Fruit fly (Drosophila melanogaster) whole organism, embryonic: Measurements from ENCODE around the gene CG8112.

Source experiments
- Bteb2 ChIP-seq: fragments of 200-800 bp; sonication (Bioruptor generic); optimal IDR thresholded peaks from 2 replicates; lab custom pipeline; 2016; ENCODE audit warnings: missing biosample characterization, missing genetic modification characterization
- CG12391 ChIP-seq: fragments of 200-800 bp; sonication (Bioruptor generic); optimal IDR thresholded peaks from 3 replicates; lab custom pipeline; 2018; ENCODE audit warnings: missing biosample characterization, mild to moderate bottlenecking, missing genetic modification characterization, moderate library complexity
- CG12769 ChIP-seq: fragments of 200-800 bp; sonication (Bioruptor generic); optimal IDR thresholded peaks from 2 replicates; lab custom pipeline; 2019; ENCODE audit warnings: missing biosample characterization, mild to moderate bottlenecking, missing genetic modification characterization, moderate library complexity
- CG14441 ChIP-seq: fragments of 200-800 bp; sonication (Bioruptor generic); IDR thresholded peaks from 2 replicates; pipeline ENCODE4 v1.3.6; 2022; ENCODE audit warnings: missing biosample characterization, missing genetic modification characterization
- CG1603 ChIP-seq: fragments of 200-800 bp; sonication (Bioruptor generic); optimal IDR thresholded peaks from 2 replicates; lab custom pipeline; 2019; ENCODE audit warnings: missing biosample characterization, mild to moderate bottlenecking, missing genetic modification characterization, moderate library complexity
- CG16779 ChIP-seq: fragments of 200-800 bp; sonication (Bioruptor generic); IDR thresholded peaks from 2 replicates; pipeline ENCODE4 v1.3.6; 2022; ENCODE audit warnings: missing biosample characterization, missing genetic modification characterization
- CG17186 ChIP-seq: fragments of 200-800 bp; sonication (Bioruptor generic); optimal IDR thresholded peaks from 3 replicates; lab custom pipeline; 2017; ENCODE audit warnings: missing biosample characterization, missing genetic modification reagents, missing genetic modification characterization
- CG17912 ChIP-seq: fragments of 200-800 bp; sonication (Bioruptor generic); optimal IDR thresholded peaks from 2 replicates; lab custom pipeline; 2018; ENCODE audit warnings: missing biosample characterization, mild to moderate bottlenecking, missing genetic modification characterization
- CG2202 ChIP-seq: fragments of 200-800 bp; sonication (Bioruptor generic); optimal IDR thresholded peaks from 2 replicates; lab custom pipeline; 2018; ENCODE audit warnings: missing biosample characterization, mild to moderate bottlenecking, missing genetic modification characterization
- CG32532 ChIP-seq: fragments of 200-800 bp; sonication (Bioruptor generic); IDR thresholded peaks from 2 replicates; pipeline ENCODE4 v1.3.6; 2022; ENCODE audit warnings: missing biosample characterization, missing genetic modification characterization
- CG33213 ChIP-seq: fragments of 200-800 bp; sonication (Bioruptor generic); optimal IDR thresholded peaks from 3 replicates; lab custom pipeline; 2016; ENCODE audit warnings: missing biosample characterization, missing genetic modification characterization
- CG3407 ChIP-seq: fragments of 200-800 bp; sonication (Bioruptor generic); optimal IDR thresholded peaks from 2 replicates; lab custom pipeline; 2018; ENCODE audit warnings: missing biosample characterization, mild to moderate bottlenecking, missing genetic modification characterization
- CG34422 ChIP-seq: fragments of 200-800 bp; sonication (Bioruptor generic); IDR thresholded peaks from 3 replicates; pipeline ENCODE4 v1.3.6; 2022; ENCODE audit warnings: missing biosample characterization, missing genetic modification characterization
- CG3995 ChIP-seq: fragments of 200-800 bp; sonication (Bioruptor generic); optimal IDR thresholded peaks from 3 replicates; lab custom pipeline; 2016; ENCODE audit warnings: missing biosample characterization, missing genetic modification characterization
- CG7963 ChIP-seq: fragments of 200-800 bp; sonication (Bioruptor generic); IDR thresholded peaks from 3 replicates; pipeline ENCODE4 v1.3.6; 2022; ENCODE audit warnings: missing biosample characterization, missing genetic modification characterization; ENCODE audit not compliant: partially characterized antibody
- CrebB ChIP-seq: fragments of 200-800 bp; sonication (Bioruptor generic); optimal IDR thresholded peaks from 3 replicates; lab custom pipeline; 2018; ENCODE audit warnings: missing biosample characterization, mild to moderate bottlenecking, missing genetic modification characterization
- ERR ChIP-seq: fragments of 200-800 bp; sonication (Bioruptor generic); optimal IDR thresholded peaks from 2 replicates; lab custom pipeline; 2016; ENCODE audit warnings: missing biosample characterization, missing genetic modification characterization
- Elba2 ChIP-seq: fragments of 200-800 bp; sonication (Bioruptor generic); optimal IDR thresholded peaks from 3 replicates; lab custom pipeline; 2016; ENCODE audit warnings: missing biosample characterization, missing genetic modification characterization
- HLH4C ChIP-seq: fragments of 200-800 bp; sonication (Bioruptor generic); IDR thresholded peaks from 3 replicates; pipeline ENCODE4 v1.3.6; 2022; ENCODE audit warnings: missing biosample characterization, missing genetic modification characterization; ENCODE audit not compliant: partially characterized antibody
- Hr78 ChIP-seq, 2 experiments: fragments of 200-800 bp in 1 of 2; fragments of >200 bp in 1 of 2; sonication (Bioruptor generic) in 1 of 2; optimal IDR thresholded peaks; 2 replicates each; lab custom pipeline; 2017 to 2019; ENCODE audit warnings: missing biosample characterization in 2 of 2, missing genetic modification characterization in 2 of 2, mild to moderate bottlenecking in 1 of 2, moderate library complexity in 1 of 2
- Jarid2 ChIP-seq: fragments of 200-800 bp; sonication (Bioruptor generic); optimal IDR thresholded peaks from 3 replicates; lab custom pipeline; 2017; ENCODE audit warnings: mild to moderate bottlenecking, missing biosample characterization, missing genetic modification reagents, missing genetic modification characterization
- MTF-1 ChIP-seq: fragments of 200-800 bp; sonication (Bioruptor generic); optimal IDR thresholded peaks from 2 replicates; lab custom pipeline; 2018; ENCODE audit warnings: missing biosample characterization, mild to moderate bottlenecking, missing genetic modification characterization, borderline replicate concordance
- Neu2 ChIP-seq: fragments of 200-800 bp; sonication (Bioruptor generic); optimal IDR thresholded peaks from 3 replicates; lab custom pipeline; 2016; ENCODE audit warnings: missing biosample characterization, missing genetic modification characterization, borderline replicate concordance
- Nf-YA ChIP-seq: fragments of 200-800 bp; sonication (Bioruptor generic); IDR thresholded peaks from 2 replicates; pipeline ENCODE4 v1.3.6; 2022; ENCODE audit warnings: missing biosample characterization, missing genetic modification characterization
- Sin3A ChIP-seq: fragments of >200 bp; optimal IDR thresholded peaks from 2 replicates; lab custom pipeline; 2018
- Six4 ChIP-seq: fragments of 200-800 bp; sonication (Bioruptor generic); optimal IDR thresholded peaks from 2 replicates; lab custom pipeline; 2016; ENCODE audit warnings: missing biosample characterization, missing genetic modification characterization
- Sry-β ChIP-seq: fragments of 200-800 bp; sonication (Bioruptor generic); optimal IDR thresholded peaks from 2 replicates; lab custom pipeline; 2018; ENCODE audit warnings: missing biosample characterization, mild to moderate bottlenecking, missing genetic modification characterization, moderate library complexity
- ash1 ChIP-seq: fragments of 200-800 bp; sonication (Bioruptor generic); optimal IDR thresholded peaks from 2 replicates; lab custom pipeline; 2018; ENCODE audit warnings: missing biosample characterization, mild to moderate bottlenecking, missing genetic modification characterization
- bab2 ChIP-seq: fragments of 200-800 bp; sonication (Bioruptor generic); optimal IDR thresholded peaks from 2 replicates; lab custom pipeline; 2016; ENCODE audit warnings: missing biosample characterization, missing genetic modification characterization
- ci ChIP-seq: fragments of 200-800 bp; sonication (Bioruptor generic); IDR thresholded peaks from 3 replicates; pipeline ENCODE4 v1.3.6; 2022; ENCODE audit warnings: missing biosample characterization, missing genetic modification characterization
- crol ChIP-seq: fragments of 200-800 bp; sonication (Bioruptor generic); IDR thresholded peaks from 2 replicates; pipeline ENCODE4 v1.3.6; 2022; ENCODE audit warnings: missing biosample characterization, missing genetic modification characterization
- eve ChIP-seq, 2 experiments: fragments of >200 bp; optimal IDR thresholded peaks; 2 replicates each; lab custom pipeline; 2017; ENCODE audit warnings: missing biosample characterization in 2 of 2, missing genetic modification characterization in 2 of 2
- ewg ChIP-seq: fragments of 200-800 bp; sonication (Bioruptor generic); optimal IDR thresholded peaks from 3 replicates; lab custom pipeline; 2017; ENCODE audit warnings: mild to moderate bottlenecking, missing biosample characterization, missing genetic modification reagents, missing genetic modification characterization
- fu2 ChIP-seq: fragments of 200-800 bp; sonication (Bioruptor generic); optimal IDR thresholded peaks from 2 replicates; lab custom pipeline; 2016; ENCODE audit warnings: missing biosample characterization, missing genetic modification characterization
- gce ChIP-seq: fragments of 200-800 bp; sonication (Bioruptor generic); IDR thresholded peaks from 3 replicates; pipeline ENCODE4 v1.3.6; 2022; ENCODE audit warnings: missing biosample characterization, missing genetic modification characterization
- gsb-n ChIP-seq: fragments of 200-800 bp; sonication (Bioruptor generic); optimal IDR thresholded peaks from 3 replicates; lab custom pipeline; 2018; ENCODE audit warnings: missing biosample characterization, mild to moderate bottlenecking, missing genetic modification characterization
- hbn ChIP-seq: fragments of 200-800 bp; sonication (Bioruptor generic); IDR thresholded peaks from 2 replicates; pipeline ENCODE4 v1.3.6; 2022; ENCODE audit warnings: missing biosample characterization, missing genetic modification characterization; ENCODE audit not compliant: partially characterized antibody
- insv ChIP-seq, 2 experiments: fragments of 200-800 bp; sonication (Bioruptor generic); optimal IDR thresholded peaks; 3 replicates each; lab custom pipeline; 2016 to 2018; ENCODE audit warnings: missing biosample characterization in 2 of 2, missing genetic modification characterization in 2 of 2
- mam ChIP-seq: fragments of 200-800 bp; sonication (Bioruptor generic); optimal IDR thresholded peaks from 3 replicates; lab custom pipeline; 2016; ENCODE audit warnings: missing biosample characterization, missing genetic modification characterization
- nau ChIP-seq: fragments of 200-800 bp; sonication (Bioruptor generic); optimal IDR thresholded peaks from 3 replicates; lab custom pipeline; 2017; ENCODE audit warnings: missing biosample characterization, mild to moderate bottlenecking, missing genetic modification characterization, missing genetic modification reagents
- nmo ChIP-seq: fragments of 200-800 bp; sonication (Bioruptor generic); optimal IDR thresholded peaks from 2 replicates; lab custom pipeline; 2018; ENCODE audit warnings: missing biosample characterization, mild to moderate bottlenecking, missing genetic modification characterization, moderate library complexity
- sens ChIP-seq: fragments of 200-800 bp; sonication (Bioruptor generic); peaks from one replicate; lab custom pipeline; 2016; ENCODE audit warnings: missing biosample characterization, missing genetic modification characterization
- so ChIP-seq: fragments of 200-800 bp; sonication (Bioruptor generic); IDR thresholded peaks from 3 replicates; pipeline ENCODE4 v1.3.6; 2022; ENCODE audit warnings: missing biosample characterization, missing genetic modification characterization
- sr ChIP-seq: fragments of 200-800 bp; sonication (Bioruptor generic); IDR thresholded peaks from 3 replicates; pipeline ENCODE4 v1.3.6; 2022; ENCODE audit warnings: missing biosample characterization, missing genetic modification characterization
- sug ChIP-seq: fragments of 200-800 bp; optimal IDR thresholded peaks from 2 replicates; lab custom pipeline; 2019; ENCODE audit warnings: missing biosample characterization, mild to moderate bottlenecking, missing genetic modification characterization, moderate library complexity
- toy ChIP-seq: fragments of 200-800 bp; sonication (Bioruptor generic); IDR thresholded peaks from 2 replicates; pipeline ENCODE4 v1.3.6; 2022; ENCODE audit warnings: missing biosample characterization, missing genetic modification characterization
- tx ChIP-seq: fragments of 200-800 bp; sonication (Bioruptor generic); optimal IDR thresholded peaks from 2 replicates; lab custom pipeline; 2016; ENCODE audit warnings: missing biosample characterization, missing genetic modification characterization
- unc-4 ChIP-seq: fragments of 200-800 bp; sonication (Bioruptor generic); IDR thresholded peaks from 2 replicates; pipeline ENCODE4 v1.3.6; 2022; ENCODE audit warnings: missing biosample characterization, missing genetic modification characterization; ENCODE audit not compliant: partially characterized antibody
- usp ChIP-seq: fragments of >200 bp; optimal IDR thresholded peaks from 2 replicates; lab custom pipeline; 2017; ENCODE audit warnings: missing biosample characterization, missing genetic modification characterization
- wor ChIP-seq: fragments of 200-800 bp; sonication (Bioruptor generic); IDR thresholded peaks from 2 replicates; pipeline ENCODE4 v1.3.6; 2022; ENCODE audit warnings: missing biosample characterization, missing genetic modification characterization
- zf30C ChIP-seq: fragments of 200-800 bp; sonication (Bioruptor generic); optimal IDR thresholded peaks from 3 replicates; lab custom pipeline; 2018; ENCODE audit warnings: missing biosample characterization, mild to moderate bottlenecking, missing genetic modification characterization

CG8112 gene

DNA sequence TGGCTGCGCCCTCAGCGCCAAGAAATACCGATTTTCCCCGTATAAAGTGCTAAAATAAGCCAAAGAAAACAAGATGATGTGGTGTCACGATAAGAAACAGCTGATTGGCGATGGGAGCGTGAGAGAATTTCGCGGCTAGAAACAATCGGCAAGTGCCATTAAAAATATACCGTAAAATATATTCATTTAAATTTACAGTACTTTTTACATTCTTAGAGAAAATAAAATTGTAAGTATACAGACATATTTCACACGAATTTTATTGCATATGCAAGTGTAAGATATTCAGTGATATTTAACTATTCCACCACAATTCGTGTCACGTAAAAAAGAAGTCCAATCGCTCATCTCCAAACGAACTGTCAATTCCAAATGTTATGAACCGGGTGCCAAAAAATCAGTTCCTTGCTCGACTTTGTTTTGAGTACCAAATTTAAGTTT, 36.2 kb upstream of the CG8112 start, which contains the start of the genes Unc50, CG11755 and CG8043 (continued):
- peak; percentile 78 for TF ChIP-seq CG1603 (tag; lab: Kevin White, UChicago)
- TF ChIP-seq tx (GFP tag; lab: Kevin White, UChicago) = peak; percentile 53
- TF ChIP-seq Hr78 (GFP tag; optimal IDR thresholded peaks at IDR 0.05; lab: Kevin White, UChicago) = peak in 1 of 2 experiments; percentile 28
- peak; percentile 15 for TF ChIP-seq ERR
- no peak for TF ChIP-seq Nf-YA (GFP tag; lab: Robert Waterston, UW)
- TF ChIP-seq ewg (GFP tag; lab: Kevin White, UChicago) = peak; percentile 39
- peak; percentile 94 for TF ChIP-seq HLH4C
- TF ChIP-seq Bteb2 (GFP tag; lab: Kevin White, UChicago) = peak; percentile 53
- peak; percentile 98 for TF ChIP-seq unc-4
- TF ChIP-seq ash1 (GFP tag; lab: Kevin White, UChicago) = no peak
- TF ChIP-seq toy (GFP tag; lab: Robert Waterston, UW) = no peak
- peak; percentile 88 for TF ChIP-seq Sin3A (lab: Kevin White, UChicago)
- peak; percentile 57 for TF ChIP-seq Six4
- peak; percentile 32 for TF ChIP-seq CG2202 (tag; lab: Kevin White, UChicago)
- no peak; the same call in 2 of the 3 replicates for TF ChIP-seq ci (GFP tag; lab: Robert Waterston, UW)
- TF ChIP-seq sens = peak; percentile 96
- TF ChIP-seq zf30C (GFP tag; lab: Kevin White, UChicago) = no peak
- peak; percentile 44 for TF ChIP-seq fu2
- TF ChIP-seq gsb-n = peak; percentile 69
- TF ChIP-seq nau (GFP tag; lab: Kevin White, UChicago) = no peak
- peak; percentile 92 for TF ChIP-seq nmo
- TF ChIP-seq CG16779 (GFP tag; lab: Robert Waterston, UW) = no peak
- peak; percentile 75 for TF ChIP-seq CG17186 (GFP tag; lab: Kevin White, UChicago)
- peak; percentile 54 for TF ChIP-seq wor
- TF ChIP-seq CG12391 (tag; lab: Kevin White, UChicago) = peak; percentile 87
- TF ChIP-seq Sry-β = peak; percentile 46
- peak in 1 of 2 experiments; percentile 59 for TF ChIP-seq insv (GFP tag; optimal IDR thresholded peaks at IDR 0.05; lab: Kevin White, UChicago)
- TF ChIP-seq CG14441 (GFP tag; lab: Robert Waterston, UW) = peak; percentile 67
- no peak for TF ChIP-seq crol (GFP tag; lab: Robert Waterston, UW)
- peak; percentile 55; the same call in 1 of the 3 replicates for TF ChIP-seq so (GFP tag; lab: Robert Waterston, UW)
- TF ChIP-seq CG32532 (GFP tag; lab: Robert Waterston, UW) = peak; percentile 86
- no peak for TF ChIP-seq eve (GFP tag; optimal IDR thresholded peaks at IDR 0.05; lab: Kevin White, UChicago)
- TF ChIP-seq sr (GFP tag; lab: Robert Waterston, UW) = no peak
- no peak for TF ChIP-seq CG12769 (tag; lab: Kevin White, UChicago)
- TF ChIP-seq Jarid2 (GFP tag; lab: Kevin White, UChicago) = no peak
- peak; percentile 88 for TF ChIP-seq sug (tag; lab: Kevin White, UChicago)
- TF ChIP-seq Elba2 (GFP tag; lab: Kevin White, UChicago) = no peak
- no peak for TF ChIP-seq usp (GFP tag; lab: Kevin White, UChicago)
- peak; percentile 99 for TF ChIP-seq hbn (GFP tag; lab: Robert Waterston, UW)
- no peak for TF ChIP-seq gce (GFP tag; lab: Robert Waterston, UW)
- peak; percentile 57 for TF ChIP-seq bab2
- TF ChIP-seq CG3407 = peak; percentile 53
- TF ChIP-seq MTF-1 = no peak
- TF ChIP-seq Neu2 (GFP tag; lab: Kevin White, UChicago) = no peak
- peak; percentile 59 for TF ChIP-seq CG33213 (GFP tag; lab: Kevin White, UChicago)
- TF ChIP-seq CG17912 = no peak
- TF ChIP-seq CG3995 (GFP tag; lab: Kevin White, UChicago) = peak; percentile 56
- peak; percentile 83; the same call in 2 of the 3 replicates for TF ChIP-seq CG7963 (GFP tag; lab: Robert Waterston, UW)
- TF ChIP-seq CG34422 = no peak
- peak; percentile 64 for TF ChIP-seq CrebB (tag; lab: Kevin White, UChicago)
- peak; percentile 73 for TF ChIP-seq mam (GFP tag; lab: Kevin White, UChicago)
